Fruit fly (Drosophila melanogaster) whole organism, embryonic: ENCODE data around the gene CG5973.

Source experiments
- Aef1 ChIP-seq: fragments of 200-800 bp; sonication (Bioruptor generic); IDR thresholded peaks from 3 replicates; pipeline ENCODE4 v1.3.6; 2022; ENCODE audit warnings: missing biosample characterization, missing genetic modification characterization
- Awh ChIP-seq: fragments of 200-800 bp; sonication (Bioruptor generic); IDR thresholded peaks from 2 replicates; pipeline ENCODE4, ENCODE4 v1.3.6; 2022; ENCODE audit warnings: missing biosample characterization, missing genetic modification characterization
- Bteb2 ChIP-seq: fragments of 200-800 bp; sonication (Bioruptor generic); optimal IDR thresholded peaks from 2 replicates; lab custom pipeline; 2016; ENCODE audit warnings: missing biosample characterization, missing genetic modification characterization
- CG10543 ChIP-seq: fragments of 200-800 bp; sonication (Bioruptor generic); optimal IDR thresholded peaks from 3 replicates; lab custom pipeline; 2017; ENCODE audit warnings: missing biosample characterization, mild to moderate bottlenecking, missing genetic modification characterization, moderate library complexity
- CG11456 ChIP-seq: fragments of 200-800 bp; sonication (Bioruptor generic); IDR thresholded peaks from 3 replicates; pipeline ENCODE4 v1.3.6; 2022; ENCODE audit warnings: missing biosample characterization, missing genetic modification characterization
- CG13775 ChIP-seq: fragments of 200-800 bp; sonication (Bioruptor generic); optimal IDR thresholded peaks from 3 replicates; lab custom pipeline; 2017; ENCODE audit warnings: missing biosample characterization, mild to moderate bottlenecking, missing genetic modification characterization
- CG14441 ChIP-seq: fragments of 200-800 bp; sonication (Bioruptor generic); IDR thresholded peaks from 2 replicates; pipeline ENCODE4 v1.3.6; 2022; ENCODE audit warnings: missing biosample characterization, missing genetic modification characterization
- CG14860 ChIP-seq: fragments of 200-800 bp; sonication (Bioruptor generic); IDR thresholded peaks from 3 replicates; pipeline ENCODE4 v1.3.6; 2022; ENCODE audit warnings: missing biosample characterization, missing genetic modification characterization; ENCODE audit not compliant: partially characterized antibody
- CG15011 ChIP-seq: fragments of 200-800 bp; sonication (Bioruptor generic); optimal IDR thresholded peaks from 3 replicates; lab custom pipeline; 2018; ENCODE audit warnings: missing biosample characterization, mild to moderate bottlenecking, missing genetic modification characterization
- CG1647 ChIP-seq: fragments of 200-800 bp; sonication (Bioruptor generic); optimal IDR thresholded peaks from 3 replicates; lab custom pipeline; 2016; ENCODE audit warnings: missing biosample characterization, missing genetic modification characterization
- CG18011 ChIP-seq: fragments of 200-800 bp; sonication (Bioruptor generic); optimal IDR thresholded peaks from 2 replicates; lab custom pipeline; 2017; ENCODE audit warnings: missing biosample characterization, missing genetic modification characterization, mild to moderate bottlenecking, moderate library complexity, missing genotype
- CG2199 ChIP-seq: fragments of 200-800 bp; sonication (Bioruptor generic); IDR thresholded peaks from 3 replicates; pipeline ENCODE4 v1.3.6; 2022; ENCODE audit warnings: missing biosample characterization, missing genetic modification characterization
- CG2678 ChIP-seq: fragments of 200-800 bp; sonication (Bioruptor generic); optimal IDR thresholded peaks from 3 replicates; lab custom pipeline; 2019; ENCODE audit warnings: missing biosample characterization, mild to moderate bottlenecking, missing genetic modification characterization, moderate library complexity
- CG30403 ChIP-seq: fragments of 200-800 bp; sonication (Bioruptor generic); optimal IDR thresholded peaks from 3 replicates; lab custom pipeline; 2016; ENCODE audit warnings: missing biosample characterization, missing genetic modification characterization
- CG32767 ChIP-seq: fragments of 200-800 bp; sonication (Bioruptor generic); IDR thresholded peaks from 2 replicates; pipeline ENCODE4 v1.3.6; 2022; ENCODE audit warnings: missing biosample characterization, missing genetic modification characterization
- CG33213 ChIP-seq: fragments of 200-800 bp; sonication (Bioruptor generic); optimal IDR thresholded peaks from 3 replicates; lab custom pipeline; 2016; ENCODE audit warnings: missing biosample characterization, missing genetic modification characterization
- CG4328 ChIP-seq: fragments of 200-800 bp; sonication (Bioruptor generic); optimal IDR thresholded peaks from 3 replicates; lab custom pipeline; 2017; ENCODE audit warnings: missing biosample characterization, missing genetic modification reagents, missing genetic modification characterization
- CG4617 ChIP-seq: fragments of 200-800 bp; sonication (Bioruptor generic); optimal IDR thresholded peaks from 3 replicates; lab custom pipeline; 2016; ENCODE audit warnings: missing biosample characterization, missing genetic modification characterization, borderline replicate concordance
- CG7786 ChIP-seq: fragments of 200-800 bp; sonication (Bioruptor generic); optimal IDR thresholded peaks from 2 replicates; lab custom pipeline; 2016; ENCODE audit warnings: missing biosample characterization, missing genetic modification characterization
- Chrac-16 ChIP-seq: fragments of 200-800 bp; sonication (Bioruptor generic); optimal IDR thresholded peaks from 3 replicates; lab custom pipeline; 2016; ENCODE audit warnings: missing biosample characterization, missing genetic modification characterization
- Dad ChIP-seq: fragments of 200-800 bp; sonication (Bioruptor generic); optimal IDR thresholded peaks from 3 replicates; lab custom pipeline; 2016; ENCODE audit warnings: missing biosample characterization, missing genetic modification characterization
- E2f2 ChIP-seq: fragments of 200-800 bp; sonication (Bioruptor generic); IDR thresholded peaks from 2 replicates; pipeline ENCODE4 v1.3.6; 2022; ENCODE audit warnings: missing biosample characterization, missing genetic modification characterization
- ERR ChIP-seq: fragments of 200-800 bp; sonication (Bioruptor generic); optimal IDR thresholded peaks from 2 replicates; lab custom pipeline; 2016; ENCODE audit warnings: missing biosample characterization, missing genetic modification characterization
- Fer2 ChIP-seq: fragments of 200-800 bp; sonication (Bioruptor generic); optimal IDR thresholded peaks from 2 replicates; lab custom pipeline; 2018; ENCODE audit warnings: missing biosample characterization, mild to moderate bottlenecking, missing genetic modification characterization, moderate library complexity
- H15 ChIP-seq: fragments of 200-800 bp; sonication (Bioruptor generic); IDR thresholded peaks from 3 replicates; pipeline ENCODE4 v1.3.6; 2022; ENCODE audit warnings: missing biosample characterization, missing genetic modification characterization
- HmgD ChIP-seq: fragments of 200-800 bp; sonication (Bioruptor generic); optimal IDR thresholded peaks from 3 replicates; lab custom pipeline; 2016; ENCODE audit warnings: missing biosample characterization, missing genetic modification characterization
- HmgZ ChIP-seq: fragments of 200-800 bp; sonication (Bioruptor generic); optimal IDR thresholded peaks from 2 replicates; lab custom pipeline; 2018; ENCODE audit warnings: missing biosample characterization, mild to moderate bottlenecking, missing genetic modification characterization
- Med ChIP-seq: fragments of 200-800 bp; sonication (Bioruptor generic); peaks from one replicate; lab custom pipeline; 2016; ENCODE audit warnings: missing biosample characterization, missing genetic modification characterization, mild to moderate bottlenecking, inconsistent platforms, moderate library complexity
- Mes4 ChIP-seq: fragments of 200-800 bp; sonication (Bioruptor generic); optimal IDR thresholded peaks from 2 replicates; lab custom pipeline; 2016; ENCODE audit warnings: missing biosample characterization, missing genetic modification characterization
- Nf-YC ChIP-seq: fragments of 200-800 bp; optimal IDR thresholded peaks from 3 replicates; lab custom pipeline; 2019; ENCODE audit warnings: missing biosample characterization, mild to moderate bottlenecking, missing genetic modification characterization, moderate library complexity
- PHDP ChIP-seq: fragments of 200-800 bp; sonication (Bioruptor generic); optimal IDR thresholded peaks from 3 replicates; lab custom pipeline; 2018; ENCODE audit warnings: missing biosample characterization, mild to moderate bottlenecking, missing genetic modification characterization, moderate library complexity
- Pdp1 ChIP-seq, 2 experiments: fragments of 200-800 bp; sonication (Bioruptor generic); optimal IDR thresholded peaks; 3 replicates each; lab custom pipeline; 2016; ENCODE audit warnings: missing biosample characterization in 2 of 2, missing genetic modification characterization in 2 of 2, mild to moderate bottlenecking in 1 of 2, moderate library complexity in 1 of 2
- ara ChIP-seq: fragments of 200-800 bp; sonication (Bioruptor generic); IDR thresholded peaks from 2 replicates; pipeline ENCODE4 v1.3.6; 2022; ENCODE audit warnings: missing biosample characterization, missing genetic modification characterization
- cas ChIP-seq: fragments of 200-800 bp; sonication (Bioruptor generic); IDR thresholded peaks from 2 replicates; pipeline ENCODE4 v1.3.6; 2022; ENCODE audit warnings: missing biosample characterization, missing genetic modification characterization
- chm ChIP-seq: fragments of 200-800 bp; sonication (Bioruptor generic); IDR thresholded peaks from 2 replicates; pipeline ENCODE4 v1.3.6; 2022; ENCODE audit warnings: missing biosample characterization, missing genetic modification characterization
- chn ChIP-seq: fragments of 200-800 bp; sonication (Bioruptor generic); optimal IDR thresholded peaks from 2 replicates; lab custom pipeline; 2016; ENCODE audit warnings: missing biosample characterization, missing genetic modification characterization
- eve ChIP-seq, 2 experiments: fragments of >200 bp; optimal IDR thresholded peaks; 2 replicates each; lab custom pipeline; 2017; ENCODE audit warnings: missing biosample characterization in 2 of 2, missing genetic modification characterization in 2 of 2
- fd64A ChIP-seq: fragments of 200-800 bp; sonication (Bioruptor generic); optimal IDR thresholded peaks from 3 replicates; lab custom pipeline; 2018; ENCODE audit warnings: missing biosample characterization, mild to moderate bottlenecking, missing genetic modification characterization
- fd96Cb ChIP-seq: fragments of 200-800 bp; sonication (Bioruptor generic); optimal IDR thresholded peaks from 2 replicates; lab custom pipeline; 2018; ENCODE audit warnings: missing biosample characterization, mild to moderate bottlenecking, missing genetic modification characterization, moderate library complexity
- gcm ChIP-seq: fragments of 200-800 bp; sonication (Bioruptor generic); optimal IDR thresholded peaks from 2 replicates; lab custom pipeline; 2019; ENCODE audit warnings: missing biosample characterization, mild to moderate bottlenecking, missing genetic modification characterization, moderate library complexity
- ham ChIP-seq: fragments of 200-800 bp; sonication (Bioruptor generic); IDR thresholded peaks from 2 replicates; pipeline ENCODE4 v1.3.6; 2022; ENCODE audit warnings: missing biosample characterization, missing genetic modification characterization
- hb ChIP-seq: fragments of 200-800 bp; sonication (Bioruptor generic); IDR thresholded peaks from 3 replicates; pipeline ENCODE4 v1.3.6; 2022; ENCODE audit warnings: missing biosample characterization, missing genetic modification characterization; ENCODE audit not compliant: partially characterized antibody
- jumu ChIP-seq: fragments of 200-800 bp; sonication (Bioruptor generic); optimal IDR thresholded peaks from 3 replicates; lab custom pipeline; 2016; ENCODE audit warnings: missing biosample characterization, missing genetic modification characterization
- ken ChIP-seq: fragments of 200-800 bp; sonication (Bioruptor generic); IDR thresholded peaks from 3 replicates; pipeline ENCODE4 v1.3.6; 2022; ENCODE audit warnings: missing biosample characterization, missing genetic modification characterization
- mam ChIP-seq: fragments of 200-800 bp; sonication (Bioruptor generic); optimal IDR thresholded peaks from 3 replicates; lab custom pipeline; 2016; ENCODE audit warnings: missing biosample characterization, missing genetic modification characterization
- tap ChIP-seq: fragments of 200-800 bp; optimal IDR thresholded peaks from 3 replicates; lab custom pipeline; 2019; ENCODE audit warnings: missing biosample characterization, mild to moderate bottlenecking, missing genetic modification characterization, moderate library complexity
- tio ChIP-seq: fragments of 200-800 bp; sonication (Bioruptor generic); optimal IDR thresholded peaks from 2 replicates; lab custom pipeline; 2017; ENCODE audit warnings: missing biosample characterization, missing genetic modification characterization, inconsistent platforms
- wek ChIP-seq: fragments of 200-800 bp; sonication (Bioruptor generic); optimal IDR thresholded peaks from 3 replicates; lab custom pipeline; 2018; ENCODE audit warnings: missing biosample characterization, mild to moderate bottlenecking, missing genetic modification characterization, moderate library complexity
- zf30C ChIP-seq: fragments of 200-800 bp; sonication (Bioruptor generic); optimal IDR thresholded peaks from 3 replicates; lab custom pipeline; 2018; ENCODE audit warnings: missing biosample characterization, mild to moderate bottlenecking, missing genetic modification characterization

CG5973 gene

DNA sequence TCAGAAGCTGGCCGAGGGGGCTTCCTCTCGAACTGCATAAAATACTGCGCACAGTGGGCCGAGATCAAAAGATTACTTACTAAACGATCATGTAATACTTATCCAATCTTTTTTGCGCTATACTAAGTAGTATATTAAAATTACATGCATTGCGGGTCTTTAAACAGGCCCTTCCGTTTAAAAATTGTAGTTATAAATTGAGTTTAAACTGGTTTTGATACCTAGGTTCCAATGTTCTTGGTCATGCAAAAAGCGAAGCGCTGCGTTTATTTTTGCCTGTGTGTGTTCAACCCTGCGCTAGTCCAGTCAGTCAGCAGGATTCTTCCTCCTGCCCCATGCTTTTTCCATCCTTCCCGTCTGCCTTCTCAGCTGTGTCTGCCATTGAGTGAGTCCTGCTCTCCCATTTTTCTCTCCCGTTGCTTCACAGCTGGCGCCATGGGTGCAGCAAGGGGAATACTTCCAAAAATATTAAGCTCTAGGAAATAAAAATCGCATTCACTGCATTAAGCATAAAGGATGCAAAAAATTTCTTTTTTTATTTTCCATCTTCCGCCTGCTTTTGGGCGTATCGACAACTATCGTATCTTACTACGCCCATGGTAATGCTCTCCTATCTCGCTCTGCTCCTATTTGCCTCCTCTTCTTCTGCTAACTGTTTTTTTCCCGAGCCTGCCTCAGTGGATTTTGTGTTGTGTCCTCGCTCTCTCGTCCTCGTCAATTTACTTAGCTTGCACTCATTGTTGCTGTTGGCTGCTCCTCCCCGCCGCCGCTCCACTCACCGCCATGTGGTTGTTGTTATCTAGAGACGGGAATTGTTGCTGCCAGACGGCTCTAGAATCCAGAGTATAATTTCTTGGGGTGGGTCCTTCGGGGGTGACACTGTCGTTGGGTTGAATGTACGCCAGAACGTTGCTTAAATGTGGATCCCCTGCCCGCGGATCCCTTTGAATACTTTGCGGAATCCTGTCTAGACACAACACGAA is 16.7 kb upstream of the CG5973 start (continued):
- TF ChIP-seq CG33213 (GFP tag; lab: Kevin White, UChicago) (peak; percentile 21), Med (GFP tag; lab: Kevin White, UChicago) (peak; percentile 94), Mes4 (peak; percentile 2), CG11456 (GFP tag; lab: Robert Waterston, UW) (peak; percentile 79; the same call in 2 of the 3 replicates), gcm (no peak), CG4328 (GFP tag; lab: Kevin White, UChicago) (no peak), fd64A (no peak), Nf-YC (tag; lab: Kevin White, UChicago) (no peak), H15 (GFP tag; lab: Robert Waterston, UW) (no peak), E2f2 (GFP tag; lab: Robert Waterston, UW) (no peak; the same call in 1 of the 2 replicates), CG32767 (no peak), Awh (GFP tag; lab: Robert Waterston, UW) (0 out of 2 replicates have a peak, but pooled peaks have one; percentile 21), chn (peak; percentile 60), chm (peak; percentile 81), ham (no peak), Chrac-16 (GFP tag; lab: Kevin White, UChicago) (peak; percentile 63), CG15011 (GFP tag; lab: Kevin White, UChicago) (peak; percentile 56), CG10543 (GFP tag; lab: Kevin White, UChicago) (no peak), fd96Cb (tag; lab: Kevin White, UChicago) (peak; percentile 38), eve (GFP tag; optimal IDR thresholded peaks at IDR 0.05; lab: Kevin White, UChicago) (peak in 1 of 2 experiments; percentile 7), CG18011 (GFP tag; lab: Kevin White, UChicago) (no peak), Pdp1 (GFP tag; optimal IDR thresholded peaks at IDR 0.05; lab: Kevin White, UChicago) (peak; percentile 2 to 45), CG4617 (GFP tag; lab: Kevin White, UChicago) (peak; percentile 5), CG7786 (GFP tag; lab: Kevin White, UChicago) (peak; percentile 82), hb (no peak), PHDP (tag; lab: Kevin White, UChicago) (peak; percentile 73), tap (tag; lab: Kevin White, UChicago) (no peak), wek (no peak), mam (GFP tag; lab: Kevin White, UChicago) (peak; percentile 88), ara (GFP tag; lab: Robert Waterston, UW) (peak; percentile 61), ERR (GFP tag; lab: Kevin White, UChicago) (peak; percentile 69), Dad (GFP tag; lab: Kevin White, UChicago) (no peak), Aef1 (peak; percentile 54; the same call in 2 of the 3 replicates), tio (GFP tag; lab: Kevin White, UChicago) (peak; percentile 37), CG2678 (tag; lab: Kevin White, UChicago) (peak; percentile 73), Bteb2 (GFP tag; lab: Kevin White, UChicago) (no peak), CG30403 (GFP tag; lab: Kevin White, UChicago) (peak; percentile 78), CG14441 (GFP tag; lab: Robert Waterston, UW) (peak; percentile 53), cas (GFP tag; lab: Robert Waterston, UW) (no peak), HmgD (GFP tag; lab: Kevin White, UChicago) (no peak), CG2199 (GFP tag; lab: Robert Waterston, UW) (no peak), CG13775 (GFP tag; lab: Kevin White, UChicago) (peak; percentile 51), CG14860 (GFP tag; lab: Robert Waterston, UW) (no peak), Fer2 (tag; lab: Kevin White, UChicago) (no peak), ken (GFP tag; lab: Robert Waterston, UW) (peak; percentile 30; the same call in 1 of the 3 replicates), zf30C (GFP tag; lab: Kevin White, UChicago) (no peak), HmgZ (tag; lab: Kevin White, UChicago) (peak; percentile 69), CG1647 (peak; percentile 52), jumu (GFP tag; lab: Kevin White, UChicago) (peak; percentile 17)
